Fruit fly (Drosophila melanogaster) whole organism, adult: ENCODE results near the gene Atg18a.

Source experiments
- CG1620 ChIP-seq: fragments of 200-800 bp; sonication (Bioruptor generic); optimal IDR thresholded peaks from 2 replicates; lab custom pipeline; 2016; ENCODE audit warnings: missing biosample characterization, missing genetic modification characterization
- Crg-1 ChIP-seq: fragments of 200-800 bp; sonication (Bioruptor generic); optimal IDR thresholded peaks from 2 replicates; lab custom pipeline; 2016; ENCODE audit warnings: missing biosample characterization, missing genetic modification characterization
- Mnt ChIP-seq: fragments of 200-800 bp; sonication (Bioruptor generic); optimal IDR thresholded peaks from 2 replicates; lab custom pipeline; 2016; ENCODE audit warnings: missing biosample characterization, mild to moderate bottlenecking, missing genetic modification characterization
- bab1 ChIP-seq: fragments of 200-800 bp; sonication (Bioruptor generic); optimal IDR thresholded peaks from 3 replicates; lab custom pipeline; 2019; ENCODE audit warnings: missing biosample characterization, mild to moderate bottlenecking, missing genetic modification characterization, moderate library complexity
- cic ChIP-seq: fragments of 200-800 bp; sonication (Bioruptor generic); optimal IDR thresholded peaks from 2 replicates; lab custom pipeline; 2017; ENCODE audit warnings: missing biosample characterization, mild to moderate bottlenecking, missing genetic modification characterization, moderate library complexity
- cnc ChIP-seq, 2 experiments: fragments of >200 bp; optimal IDR thresholded peaks; 2 replicates each; lab custom pipeline; 2017
- kay ChIP-seq: fragments of 200-800 bp; sonication (Bioruptor generic); peaks from one replicate; lab custom pipeline; 2016; ENCODE audit warnings: missing biosample characterization, missing genetic modification characterization, borderline replicate concordance

DNA sequence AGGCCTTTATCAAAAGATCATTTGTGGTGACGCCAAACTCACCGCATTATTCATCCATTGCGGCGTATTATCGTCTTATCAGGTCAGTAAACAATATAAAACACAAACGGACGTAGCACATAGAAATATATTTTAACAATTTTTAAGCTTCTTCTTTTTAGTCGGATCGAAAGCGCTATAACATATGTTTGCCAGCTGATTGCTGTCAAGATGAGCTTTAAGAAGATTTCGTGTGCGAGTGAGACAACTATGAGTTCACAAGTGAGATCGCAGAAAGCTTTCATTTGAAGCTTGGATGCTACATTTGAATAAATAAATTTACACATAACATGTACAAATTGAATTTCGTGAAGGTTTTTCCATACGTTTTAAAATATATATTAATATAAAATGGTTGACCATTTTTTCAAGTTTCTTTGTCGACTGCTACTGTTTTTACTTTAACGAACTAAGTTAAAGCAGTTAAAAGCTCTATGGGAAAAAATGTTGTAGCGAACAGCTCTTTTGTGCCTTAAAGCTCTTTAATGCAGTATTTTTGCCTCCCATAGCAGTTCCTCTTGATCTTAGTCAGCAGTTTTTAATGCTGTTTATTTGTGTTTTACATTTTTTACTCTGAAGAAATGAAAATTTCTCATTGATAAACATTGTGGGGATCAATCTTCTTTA, 27.8 kb upstream of the Atg18a start, which contains the start of gene CG42445:
- TF ChIP-seq kay (peak; percentile 76), bab1 (GFP tag; lab: Kevin White, UChicago) (peak; percentile 49), Mnt (GFP tag; lab: Kevin White, UChicago) (no peak), CG1620 (no peak), cnc (optimal IDR thresholded peaks at IDR 0.05; lab: Kevin White, UChicago) (no peak), Crg-1 (GFP tag; lab: Kevin White, UChicago) (no peak), cic (no peak)
